Worm (Caenorhabditis elegans): ENCODE data around the gene spr-1.

spr-1 gene

DNA sequence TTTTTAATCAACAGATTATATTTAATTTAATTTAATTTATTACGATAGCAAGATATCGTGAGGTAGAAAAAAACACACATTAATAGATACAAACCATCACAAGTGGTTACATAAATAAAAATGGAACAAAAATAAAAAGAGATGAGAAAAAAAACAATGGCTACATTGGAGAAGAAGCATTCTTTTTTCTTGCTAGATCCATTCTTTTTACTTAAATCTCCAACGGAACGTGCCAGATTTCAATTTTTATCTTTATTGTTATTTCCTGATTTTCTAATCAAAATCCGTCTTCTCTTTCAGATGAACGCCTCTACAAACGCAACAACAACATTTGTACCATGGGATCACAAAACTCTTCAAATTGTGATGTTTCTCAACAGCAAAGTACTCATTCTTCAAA lies 14.5 kb upstream of the spr-1 start, which contains the start of gene D1014.2:
TSS of gene D1014.2 (plus strand) at position 301 of the 400 bp plus-strand sequence.
- TF ChIP-seq W03F9.2 (tag; optimal IDR thresholded peaks at IDR 0.05) (no peak), him-1 (tag; optimal IDR thresholded peaks at IDR 0.05) (no peak), dao-5 (tag; optimal IDR thresholded peaks at IDR 0.05) (no peak)

DNA sequence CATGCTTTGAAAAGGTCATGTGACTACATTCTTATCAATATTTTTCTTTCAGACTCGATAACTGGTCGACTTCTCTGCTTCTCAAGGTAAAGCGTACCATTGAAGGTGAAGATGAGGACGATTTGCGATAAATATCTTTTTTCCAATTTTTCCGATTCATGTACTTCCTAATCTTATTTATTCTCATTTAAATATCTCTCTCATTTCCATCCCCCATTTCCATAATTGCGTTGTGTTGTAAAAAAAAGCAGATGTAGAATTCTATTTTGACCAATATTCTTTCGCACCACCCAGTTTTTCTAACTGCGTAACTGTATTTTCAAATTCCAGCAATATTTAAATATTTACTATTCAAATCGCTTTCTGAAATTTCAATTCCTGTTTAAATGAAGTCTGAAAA lies 3.8 kb upstream of the spr-1 start, which contains the start of gene D1014.4:
TSS of gene D1014.4 (plus strand) at position 301 of the 400 bp plus-strand sequence.
- TF ChIP-seq dao-5 (tag; optimal IDR thresholded peaks at IDR 0.05) (no peak), him-1 (tag; optimal IDR thresholded peaks at IDR 0.05) (no peak), W03F9.2 (tag; optimal IDR thresholded peaks at IDR 0.05) (no peak)

ce11 chrV:8131628-8132027 lies 2.5 kb upstream of the spr-1 start:
- no peak for TF ChIP-seq him-1 (tag; optimal IDR thresholded peaks at IDR 0.05)
- TF ChIP-seq W03F9.2 (tag; optimal IDR thresholded peaks at IDR 0.05) = no peak
- no peak for TF ChIP-seq dao-5 (tag; optimal IDR thresholded peaks at IDR 0.05)

ce11 chrV:8130812-8131211 lies 1.7 kb upstream of the spr-1 start:
- TF ChIP-seq W03F9.2 (tag; optimal IDR thresholded peaks at IDR 0.05) = no peak
- no peak for TF ChIP-seq dao-5 (tag; optimal IDR thresholded peaks at IDR 0.05)
- TF ChIP-seq him-1 (tag; optimal IDR thresholded peaks at IDR 0.05) = no peak

DNA sequence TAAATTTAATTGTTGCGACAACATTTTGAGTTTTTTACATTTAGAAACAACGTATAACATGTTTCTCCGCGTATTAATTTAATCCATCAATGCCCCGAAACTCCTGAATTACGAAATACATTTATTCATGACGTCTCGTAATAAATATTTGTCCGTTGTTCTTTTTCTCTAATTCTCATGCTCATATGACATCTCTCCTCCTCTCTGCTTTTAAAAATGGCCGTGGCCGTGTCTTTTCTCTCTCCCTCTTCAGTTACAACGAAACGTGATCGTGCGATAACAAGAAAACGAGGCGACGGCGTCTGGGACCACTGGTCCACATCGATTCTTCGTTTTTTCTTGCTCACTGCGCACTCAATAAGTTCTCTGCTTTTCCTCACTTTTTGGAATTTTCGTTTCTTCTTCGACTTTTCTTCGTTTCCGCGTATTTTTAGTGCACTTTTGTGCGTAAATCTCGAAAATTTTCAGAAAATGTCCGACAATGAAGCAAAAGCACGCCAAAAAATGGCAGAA lies 1.1 kb upstream of the spr-1 start, which contains the start of gene snap-1:
TSS of gene snap-1 (plus strand) at position 463 of the 513 bp plus-strand sequence.
- peak; percentile 13 for TF ChIP-seq him-1 (tag; optimal IDR thresholded peaks at IDR 0.05)
- no peak for TF ChIP-seq dao-5 (tag; optimal IDR thresholded peaks at IDR 0.05)
- TF ChIP-seq W03F9.2 (tag; optimal IDR thresholded peaks at IDR 0.05) = no peak

- TF ChIP-seq W03F9.2 (tag; optimal IDR thresholded peaks at IDR 0.05) = peak; percentile 36
- no peak for TF ChIP-seq him-1 (tag; optimal IDR thresholded peaks at IDR 0.05)
These were observed 567 bp upstream of the spr-1 start for ce11 chrV:8129719-8130118.

ce11 chrV:8123384-8123783 lies 5.8 kb downstream of the spr-1 start, which contains the start of gene D1014.5:
D1014.5 (plus strand) TSS chrV:8123684.
- TF ChIP-seq W03F9.2 (tag; optimal IDR thresholded peaks at IDR 0.05) (no peak), dao-5 (tag; optimal IDR thresholded peaks at IDR 0.05) (no peak), him-1 (tag; optimal IDR thresholded peaks at IDR 0.05) (no peak)

- TF ChIP-seq dao-5 (tag; optimal IDR thresholded peaks at IDR 0.05) (no peak), him-1 (tag; optimal IDR thresholded peaks at IDR 0.05) (no peak), W03F9.2 (tag; optimal IDR thresholded peaks at IDR 0.05) (no peak)
These were observed 8.3 kb downstream of the spr-1 start, which contains the start of gene D1014.6 for ce11 chrV:8120868-8121267. D1014.6 (plus strand) TSS chrV:8121168.

DNA sequence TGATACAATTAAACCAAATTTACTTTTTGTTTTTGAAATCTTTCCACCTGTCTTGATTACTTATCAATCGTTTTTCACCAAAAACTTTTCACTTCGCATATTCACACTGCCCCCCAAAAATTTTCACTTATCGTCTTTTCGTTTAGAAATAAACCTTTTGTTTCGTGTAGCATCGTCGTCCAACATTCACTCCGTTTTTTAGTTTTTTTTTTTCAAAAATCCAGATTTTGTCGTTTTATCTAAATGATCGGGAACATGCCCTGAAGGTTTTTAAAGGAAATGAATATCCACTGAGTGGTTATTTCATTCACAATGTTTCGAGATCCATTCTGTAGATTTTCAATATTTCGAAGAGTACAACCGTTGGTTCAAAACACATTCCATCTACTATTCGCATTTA lies 11.2 kb downstream of the spr-1 start, which contains the start of gene D1014.7:
TSS of gene D1014.7 (plus strand) at position 301 of the 400 bp plus-strand sequence.
- TF ChIP-seq W03F9.2 (tag; optimal IDR thresholded peaks at IDR 0.05) (no peak), him-1 (tag; optimal IDR thresholded peaks at IDR 0.05) (no peak), dao-5 (tag; optimal IDR thresholded peaks at IDR 0.05) (no peak)

DNA sequence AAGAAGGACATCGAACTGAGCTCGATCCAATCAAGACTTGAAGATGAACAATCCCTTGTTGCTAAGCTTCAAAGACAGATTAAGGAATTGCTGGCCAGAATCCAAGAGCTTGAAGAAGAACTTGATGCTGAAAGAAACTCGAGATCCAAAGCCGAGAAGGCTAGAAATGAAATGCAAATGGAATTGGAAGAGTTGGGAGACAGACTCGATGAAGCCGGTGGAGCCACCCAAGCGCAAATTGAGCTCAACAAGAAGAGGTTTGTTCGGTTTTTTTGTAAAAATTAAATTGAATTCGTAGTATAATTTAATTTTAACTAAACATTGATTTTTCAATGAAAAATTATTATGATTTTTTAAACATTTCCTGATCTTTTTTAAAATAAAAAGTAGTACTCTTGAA lies 14.6 kb downstream of the spr-1 start:
- TF ChIP-seq W03F9.2 (tag; optimal IDR thresholded peaks at IDR 0.05) = no peak
- TF ChIP-seq him-1 (tag; optimal IDR thresholded peaks at IDR 0.05) = no peak
- TF ChIP-seq dao-5 (tag; optimal IDR thresholded peaks at IDR 0.05) = no peak

- TF ChIP-seq dao-5 (tag; optimal IDR thresholded peaks at IDR 0.05) (no peak), him-1 (tag; optimal IDR thresholded peaks at IDR 0.05) (no peak)
These were observed 18.3 kb downstream of the spr-1 start for ce11 chrV:8110816-8111215.

ce11 chrV:8108670-8109069 lies 20.5 kb downstream of the spr-1 start, which contains the start of gene myo-5:
myo-5 (plus strand) TSS chrV:8108970.
- TF ChIP-seq dao-5 (tag; optimal IDR thresholded peaks at IDR 0.05) = no peak
- TF ChIP-seq him-1 (tag; optimal IDR thresholded peaks at IDR 0.05) = no peak
- TF ChIP-seq W03F9.2 (tag; optimal IDR thresholded peaks at IDR 0.05) = no peak

ce11 chrV:8104473-8104872 lies 24.7 kb downstream of the spr-1 start, which contains the start of gene srlf-16:
srlf-16 (plus strand) TSS chrV:8104773.
- TF ChIP-seq dao-5 (tag; optimal IDR thresholded peaks at IDR 0.05) = no peak
- TF ChIP-seq W03F9.2 (tag; optimal IDR thresholded peaks at IDR 0.05) = no peak
- no peak for TF ChIP-seq him-1 (tag; optimal IDR thresholded peaks at IDR 0.05)

DNA sequence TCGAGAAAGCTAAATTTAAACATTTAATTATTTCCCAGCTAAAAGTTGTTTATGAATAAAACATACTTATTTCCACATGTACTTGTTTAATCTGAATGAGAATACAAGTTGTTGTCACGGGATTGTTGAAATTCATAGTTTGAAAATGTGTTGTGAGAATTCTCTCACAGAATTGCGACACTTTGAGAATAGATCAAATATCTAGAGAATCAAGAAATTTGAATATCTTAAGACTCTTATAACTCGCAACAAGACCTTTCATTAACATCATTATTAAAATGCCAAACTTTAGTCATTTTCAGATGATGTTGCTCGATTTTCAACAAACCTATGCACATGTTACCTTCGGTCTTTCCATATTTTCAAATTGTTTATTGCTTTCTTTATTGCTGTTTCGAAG lies 26.2 kb downstream of the spr-1 start, which contains the start of gene str-90:
TSS of gene str-90 (plus strand) at position 301 of the 400 bp plus-strand sequence.
- no peak for TF ChIP-seq him-1 (tag; optimal IDR thresholded peaks at IDR 0.05)
- TF ChIP-seq dao-5 (tag; optimal IDR thresholded peaks at IDR 0.05) = no peak
- no peak for TF ChIP-seq W03F9.2 (tag; optimal IDR thresholded peaks at IDR 0.05)

- TF ChIP-seq dao-5 (tag; optimal IDR thresholded peaks at IDR 0.05) (no peak), W03F9.2 (tag; optimal IDR thresholded peaks at IDR 0.05) (no peak), him-1 (tag; optimal IDR thresholded peaks at IDR 0.05) (no peak)
These were observed 29.8 kb downstream of the spr-1 start, which contains the start of gene sdz-23 for ce11 chrV:8099306-8099705. sdz-23 (plus strand) TSS chrV:8099606.

All from whole organism, L4/young adult.